Worm (Caenorhabditis elegans) whole organism, L4 larva: ENCODE results near the gene nsph-1.1.

Source experiments
- F10B5.3 ChIP-seq: sonication (generic microtip); optimal IDR thresholded peaks from 2 replicates; lab custom pipeline; 2016; ENCODE audit warnings: mild to moderate bottlenecking, missing genetic modification characterization, missing compliant biosample characterization
- F49E8.2 ChIP-seq: sonication (generic microtip); optimal IDR thresholded peaks from 2 replicates; lab custom pipeline; 2016; ENCODE audit warnings: missing compliant biosample characterization, mild to moderate bottlenecking, missing genetic modification characterization, borderline replicate concordance
- T26A8.4 ChIP-seq: fragments of 200-800 bp; sonication (Bioruptor generic); IDR thresholded peaks from 2 replicates; pipeline ENCODE4 v1.3.6; 2022; ENCODE audit warnings: missing genetic modification characterization, missing compliant biosample characterization
- Y48G9A.11 ChIP-seq: fragments of 200-800 bp; sonication (Bioruptor generic); IDR thresholded peaks from 2 replicates; pipeline ENCODE4 v1.3.6; 2022; ENCODE audit warnings: missing genetic modification reagents, missing genetic modification characterization, missing compliant biosample characterization
- ZK337.2 ChIP-seq: fragments of 200-800 bp; sonication (Bioruptor generic); IDR thresholded peaks from 2 replicates; pipeline ENCODE4 v1.3.6; 2022; ENCODE audit warnings: missing genetic modification reagents, missing genetic modification characterization, missing compliant biosample characterization
- aha-1 ChIP-seq: fragments of 150-350 bp; peaks from one replicate; lab custom pipeline; 2014; ENCODE audit warnings: missing biosample characterization, missing genetic modification characterization
- ceh-20 ChIP-seq: fragments of 200-800 bp; sonication (Bioruptor generic); IDR thresholded peaks from 2 replicates; pipeline ENCODE4 v1.3.6; 2022; ENCODE audit warnings: missing genetic modification reagents, missing genetic modification characterization, missing compliant biosample characterization
- ceh-44 ChIP-seq: fragments of 200-800 bp; sonication (Bioruptor generic); IDR thresholded peaks from 2 replicates; pipeline ENCODE4 v1.3.6; 2022; ENCODE audit warnings: missing genetic modification reagents, missing genetic modification characterization, missing compliant biosample characterization
- ceh-62 ChIP-seq: sonication (generic microtip); optimal IDR thresholded peaks from 2 replicates; lab custom pipeline; 2017; ENCODE audit warnings: missing biosample characterization, missing genetic modification characterization
- daf-16 ChIP-seq, 3 experiments: sonication (generic microtip); optimal IDR thresholded peaks; 2 replicates each; lab custom pipeline; 2016 to 2017; ENCODE audit warnings: missing genetic modification characterization in 3 of 3, missing genetic modification reagents in 3 of 3, mild to moderate bottlenecking in 2 of 3, missing compliant biosample characterization in 2 of 3, missing biosample characterization in 1 of 3, moderate library complexity in 1 of 3
- dmd-8 ChIP-seq: fragments of 200-800 bp; sonication (Bioruptor generic); IDR thresholded peaks from 2 replicates; pipeline ENCODE4 v1.3.6; 2022; ENCODE audit warnings: missing genetic modification characterization, missing compliant biosample characterization
- dmd-9 ChIP-seq: fragments of 200-800 bp; sonication (Bioruptor generic); IDR thresholded peaks from 2 replicates; pipeline ENCODE4 v1.3.6; 2022; ENCODE audit warnings: missing genetic modification reagents, missing genetic modification characterization, missing compliant biosample characterization
- dpl-1 ChIP-seq: fragments of 150-350 bp; optimal IDR thresholded peaks from 2 replicates; lab custom pipeline; 2014; ENCODE audit warnings: missing biosample characterization, missing genetic modification reagents, missing genetic modification characterization
- duxl-1 ChIP-seq: sonication (generic microtip); optimal IDR thresholded peaks from 2 replicates; lab custom pipeline; 2016; ENCODE audit warnings: mild to moderate bottlenecking, missing genetic modification characterization, moderate library complexity, missing compliant biosample characterization; ENCODE audit not compliant: poor library complexity
- fkh-10 ChIP-seq: fragments of 150-350 bp; optimal IDR thresholded peaks from 2 replicates; lab custom pipeline; 2014; ENCODE audit warnings: missing biosample characterization, missing genetic modification reagents, missing genetic modification characterization
- gei-8 ChIP-seq: fragments of 200-800 bp; sonication (Bioruptor generic); optimal IDR thresholded peaks from 2 replicates; lab custom pipeline; 2018; ENCODE audit warnings: mild to moderate bottlenecking, missing genetic modification characterization, missing compliant biosample characterization
- hlh-30 ChIP-seq: sonication (generic microtip); optimal IDR thresholded peaks from 2 replicates; lab custom pipeline; 2017; ENCODE audit warnings: antibody characterized with exemption, mild to moderate bottlenecking, missing genetic modification characterization, missing compliant biosample characterization; ENCODE audit not compliant: insufficient read depth
- hmg-1.1 ChIP-seq: fragments of 200-800 bp; sonication (Bioruptor generic); IDR thresholded peaks from 2 replicates; pipeline ENCODE4 v1.3.6; 2022; ENCODE audit warnings: missing genetic modification reagents, missing genetic modification characterization, missing compliant biosample characterization
- lin-13 ChIP-seq: fragments of 150-350 bp; optimal IDR thresholded peaks from 2 replicates; lab custom pipeline; 2014; ENCODE audit warnings: missing biosample characterization, missing genetic modification reagents, missing genetic modification characterization
- lsy-2 ChIP-seq, 2 experiments: fragments of 150-350 bp in 1 of 2; sonication (generic microtip) in 1 of 2; optimal IDR thresholded peaks; 2 replicates each; lab custom pipeline; 2014 to 2017; ENCODE audit warnings: missing biosample characterization in 2 of 2, missing genetic modification characterization in 2 of 2
- madf-9 ChIP-seq: fragments of 200-800 bp; sonication (Bioruptor generic); conservative IDR thresholded peaks from 2 replicates; pipeline ENCODE4 v1.3.6; 2022; ENCODE audit warnings: missing genetic modification reagents, missing genetic modification characterization, missing compliant biosample characterization
- mdl-1 ChIP-seq, 2 experiments: fragments of 150-350 bp in 1 of 2; sonication (generic microtip) in 1 of 2; optimal IDR thresholded peaks; 2 replicates each; lab custom pipeline; 2014 to 2017; ENCODE audit warnings: missing biosample characterization in 2 of 2, missing genetic modification characterization in 2 of 2
- mdt-29 ChIP-seq: fragments of 200-800 bp; sonication (Bioruptor generic); IDR thresholded peaks from 2 replicates; pipeline ENCODE4 v1.3.6; 2022; ENCODE audit warnings: missing genetic modification reagents, missing genetic modification characterization, missing compliant biosample characterization
- mep-1 ChIP-seq: fragments of 150-350 bp; sonication (generic microtip); optimal IDR thresholded peaks from 3 replicates; lab custom pipeline; 2014; ENCODE audit warnings: missing biosample characterization, missing genetic modification characterization
- mes-2 ChIP-seq: sonication (generic microtip); optimal IDR thresholded peaks from 2 replicates; lab custom pipeline; 2016; ENCODE audit warnings: missing genotype, mild to moderate bottlenecking, missing genetic modification characterization, missing compliant biosample characterization; ENCODE audit not compliant: poor library complexity, severe bottlenecking
- mxl-3 ChIP-seq: fragments of 200-800 bp; sonication (Bioruptor generic); optimal IDR thresholded peaks from 2 replicates; lab custom pipeline; 2018; ENCODE audit warnings: mild to moderate bottlenecking, missing genetic modification characterization, missing compliant biosample characterization
- nhr-102 ChIP-seq: sonication (generic microtip); optimal IDR thresholded peaks from 2 replicates; lab custom pipeline; 2016; ENCODE audit warnings: mild to moderate bottlenecking, missing genetic modification characterization, moderate library complexity, missing compliant biosample characterization
- nhr-11 ChIP-seq: fragments of 150-350 bp; optimal IDR thresholded peaks from 2 replicates; lab custom pipeline; 2014; ENCODE audit warnings: missing biosample characterization, missing genetic modification characterization
- nhr-237 ChIP-seq: sonication (generic microtip); optimal IDR thresholded peaks from 2 replicates; lab custom pipeline; 2017; ENCODE audit warnings: missing biosample characterization, missing genetic modification characterization
- nhr-25 ChIP-seq: sonication (generic microtip); optimal IDR thresholded peaks from 2 replicates; lab custom pipeline; 2017; ENCODE audit warnings: missing genetic modification characterization, mild to moderate bottlenecking, missing compliant biosample characterization, antibody characterized with exemption, moderate library complexity, borderline replicate concordance; ENCODE audit not compliant: insufficient read depth
- nhr-41 ChIP-seq: fragments of 200-800 bp; sonication (Bioruptor generic); IDR thresholded peaks from 2 replicates; pipeline ENCODE4 v1.3.6; 2022; ENCODE audit warnings: missing genetic modification reagents, missing genetic modification characterization, missing compliant biosample characterization
- nhr-42 ChIP-seq: fragments of 200-800 bp; sonication (Bioruptor generic); IDR thresholded peaks from 2 replicates; pipeline ENCODE4 v1.3.6; 2022; ENCODE audit warnings: missing genetic modification characterization, missing compliant biosample characterization
- nhr-48 ChIP-seq: sonication (generic microtip); optimal IDR thresholded peaks from 2 replicates; lab custom pipeline; 2016; ENCODE audit warnings: mild to moderate bottlenecking, missing genetic modification characterization, missing compliant biosample characterization
- pha-4 ChIP-seq, 2 experiments: fragments of 150-350 bp in 1 of 2; fragments of 200-800 bp in 1 of 2; sonication (Bioruptor generic) in 1 of 2; IDR thresholded peaks in 1 of 2; optimal IDR thresholded peaks in 1 of 2; 2 replicates each; pipeline versions ENCODE4 v1.3.6 to Lab custom; 2014 to 2022; ENCODE audit warnings: missing genetic modification characterization in 2 of 2, missing genetic modification reagents in 2 of 2, missing biosample characterization in 1 of 2, missing compliant biosample characterization in 1 of 2
- php-3 ChIP-seq: fragments of 200-800 bp; sonication (Bioruptor generic); IDR thresholded peaks from 2 replicates; pipeline ENCODE4 v1.3.6; 2022; ENCODE audit warnings: missing genetic modification reagents, missing genetic modification characterization, missing compliant biosample characterization
- pqm-1 ChIP-seq: sonication (generic microtip); optimal IDR thresholded peaks from 2 replicates; lab custom pipeline; 2017; ENCODE audit warnings: missing biosample characterization, missing genetic modification characterization
- rbr-2 ChIP-seq: sonication (generic microtip); optimal IDR thresholded peaks from 2 replicates; lab custom pipeline; 2016; ENCODE audit warnings: missing genotype, missing genetic modification characterization, missing compliant biosample characterization
- snpc-4 ChIP-seq: fragments of 150-350 bp; optimal IDR thresholded peaks from 2 replicates; lab custom pipeline; 2014; ENCODE audit warnings: missing biosample characterization, missing genetic modification characterization
- tra-1 ChIP-seq: fragments of 200-800 bp; sonication (Bioruptor generic); IDR thresholded peaks from 2 replicates; pipeline ENCODE4 v1.3.6; 2022; ENCODE audit warnings: missing genetic modification reagents, missing genetic modification characterization, missing compliant biosample characterization
- unc-130 ChIP-seq: sonication (generic microtip); optimal IDR thresholded peaks from 2 replicates; lab custom pipeline; 2016; ENCODE audit warnings: missing genetic modification reagents, missing genetic modification characterization, missing compliant biosample characterization
- unc-39 ChIP-seq: sonication (generic microtip); optimal IDR thresholded peaks from 2 replicates; lab custom pipeline; 2017; ENCODE audit warnings: missing biosample characterization, missing genetic modification characterization
- unc-62 ChIP-seq, 3 experiments: fragments of 150-350 bp in 1 of 3; sonication (generic microtip); optimal IDR thresholded peaks in 2 of 3; peaks in 1 of 3; 1 replicate in 1 of 3; 2 replicates in 2 of 3; lab custom pipeline; 2014 to 2017; ENCODE audit warnings: missing biosample characterization in 3 of 3, missing genetic modification characterization in 3 of 3, missing genetic modification reagents in 3 of 3, missing genotype in 1 of 3
- zfp-3 ChIP-seq: fragments of 200-800 bp; sonication (Bioruptor generic); conservative IDR thresholded peaks from 2 replicates; pipeline ENCODE4 v1.3.6; 2022; ENCODE audit warnings: missing genetic modification reagents, missing genetic modification characterization, missing compliant biosample characterization
- zip-11 ChIP-seq: fragments of 200-800 bp; sonication (Bioruptor generic); IDR thresholded peaks from 2 replicates; pipeline ENCODE4 v1.3.6; 2022; ENCODE audit warnings: missing genetic modification characterization, missing compliant biosample characterization
- ztf-7 ChIP-seq: fragments of 150-350 bp; optimal IDR thresholded peaks from 2 replicates; lab custom pipeline; 2014; ENCODE audit warnings: missing biosample characterization, missing genetic modification characterization

The nsph-1.1 gene

DNA sequence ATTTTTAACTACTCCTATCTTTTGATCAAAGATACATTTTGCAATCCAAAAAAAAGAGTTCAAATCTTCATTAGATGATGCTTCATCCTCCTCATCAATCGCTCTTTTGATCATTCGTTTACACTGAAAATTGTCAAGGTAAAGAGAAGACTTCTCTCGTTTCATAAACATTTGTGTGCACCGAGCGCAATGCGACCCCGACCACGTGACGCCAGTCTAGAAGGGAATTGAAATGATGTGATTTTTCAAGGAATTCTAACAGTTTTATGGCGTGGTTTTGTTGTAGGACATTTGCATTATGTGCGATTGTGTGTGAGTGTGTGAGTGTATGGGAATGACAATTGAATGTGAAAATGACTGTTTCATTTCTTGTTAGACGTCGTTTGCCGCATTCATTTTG is 25.3 kb upstream of the nsph-1.1 start (continued):
- TF ChIP-seq T26A8.4 (GFP tag; lab: Robert Waterston, UW): no peak
- no peak for TF ChIP-seq ztf-7 (tag; lab: Kevin White, UChicago)

- TF ChIP-seq mxl-3 (GFP tag; lab: Kevin White, UChicago) (peak; percentile 94), unc-62 (GFP tag; optimal IDR thresholded peaks at IDR 0.05 in 1 of 2; lab: Kevin White, UChicago) (peak in 1 of 2 experiments; percentile 99), unc-62 (tag; optimal IDR thresholded peaks at IDR 0.05; lab: Kevin White, UChicago) (no peak), nhr-42 (GFP tag; lab: Robert Waterston, UW) (no peak), daf-16 (GFP tag; optimal IDR thresholded peaks at IDR 0.05; lab: Kevin White, UChicago) (no peak), daf-16 (tag; optimal IDR thresholded peaks at IDR 0.05; lab: Kevin White, UChicago) (peak; percentile 76), Y48G9A.11 (GFP tag; lab: Robert Waterston, UW) (no peak), nhr-25 (peak; percentile 66), dmd-9 (GFP tag; lab: Robert Waterston, UW) (no peak), zip-11 (GFP tag; lab: Robert Waterston, UW) (no peak), F49E8.2 (tag; lab: Kevin White, UChicago) (no peak), mdl-1 (tag; optimal IDR thresholded peaks at IDR 0.05; lab: Kevin White, UChicago) (peak; percentile 91 to 92), snpc-4 (tag; lab: Kevin White, UChicago) (no peak), duxl-1 (tag; lab: Kevin White, UChicago) (no peak), lin-13 (GFP tag; lab: Kevin White, UChicago) (peak; percentile 15), hlh-30 (peak; percentile 85), rbr-2 (tag; lab: Kevin White, UChicago) (peak; percentile 1), pha-4 (GFP tag; IDR thresholded peaks at IDR 0.05; lab: Robert Waterston, UW) (peak; percentile 49; the same call in 1 of the 2 replicates), pha-4 (tag; optimal IDR thresholded peaks at IDR 0.05; lab: Kevin White, UChicago) (no peak), php-3 (GFP tag; lab: Robert Waterston, UW) (peak; percentile 59), ZK337.2 (GFP tag; lab: Robert Waterston, UW) (no peak), pqm-1 (no peak), nhr-102 (tag; lab: Kevin White, UChicago) (peak; percentile 58), hmg-1.1 (0 out of 2 replicates have a peak, but pooled peaks have one; percentile 8), lsy-2 (tag; optimal IDR thresholded peaks at IDR 0.05; lab: Kevin White, UChicago) (peak in 1 of 2 experiments; percentile 58), unc-130 (GFP tag; lab: Kevin White, UChicago) (no peak), unc-39 (no peak), mdt-29 (GFP tag; lab: Robert Waterston, UW) (peak; percentile 62; the same call in 1 of the 2 replicates), ceh-62 (tag; lab: Kevin White, UChicago) (no peak), nhr-41 (GFP tag; lab: Robert Waterston, UW) (no peak), madf-9 (GFP tag; lab: Robert Waterston, UW) (no peak), gei-8 (GFP tag; lab: Kevin White, UChicago) (peak; percentile 79), aha-1 (tag; lab: Kevin White, UChicago) (peak; percentile 99), dpl-1 (peak; percentile 20), tra-1 (GFP tag; lab: Robert Waterston, UW) (peak; percentile 77), ceh-44 (GFP tag; lab: Robert Waterston, UW) (no peak), fkh-10 (GFP tag; lab: Kevin White, UChicago) (no peak), zfp-3 (0 out of 2 replicates have a peak, but pooled peaks have one; percentile 6), ceh-20 (no peak; the same call in 1 of the 2 replicates), nhr-237 (tag; lab: Kevin White, UChicago) (no peak), nhr-48 (peak; percentile 96), nhr-11 (tag; lab: Kevin White, UChicago) (peak; percentile 97), mes-2 (tag; lab: Kevin White, UChicago) (peak; percentile 15), mep-1 (tag; lab: Kevin White, UChicago) (peak; percentile 34), F10B5.3 (no peak), dmd-8 (GFP tag; lab: Robert Waterston, UW) (no peak)
These were observed 24.3 kb upstream of the nsph-1.1 start for ce11 chrII:8742006-8742847.
